Fruit fly (Drosophila melanogaster): ENCODE measurements around the gene ArgRS.
A peak's percentile ranks its signal among the peaks of the same experiment; 100 is the strongest.

The ArgRS gene

DNA sequence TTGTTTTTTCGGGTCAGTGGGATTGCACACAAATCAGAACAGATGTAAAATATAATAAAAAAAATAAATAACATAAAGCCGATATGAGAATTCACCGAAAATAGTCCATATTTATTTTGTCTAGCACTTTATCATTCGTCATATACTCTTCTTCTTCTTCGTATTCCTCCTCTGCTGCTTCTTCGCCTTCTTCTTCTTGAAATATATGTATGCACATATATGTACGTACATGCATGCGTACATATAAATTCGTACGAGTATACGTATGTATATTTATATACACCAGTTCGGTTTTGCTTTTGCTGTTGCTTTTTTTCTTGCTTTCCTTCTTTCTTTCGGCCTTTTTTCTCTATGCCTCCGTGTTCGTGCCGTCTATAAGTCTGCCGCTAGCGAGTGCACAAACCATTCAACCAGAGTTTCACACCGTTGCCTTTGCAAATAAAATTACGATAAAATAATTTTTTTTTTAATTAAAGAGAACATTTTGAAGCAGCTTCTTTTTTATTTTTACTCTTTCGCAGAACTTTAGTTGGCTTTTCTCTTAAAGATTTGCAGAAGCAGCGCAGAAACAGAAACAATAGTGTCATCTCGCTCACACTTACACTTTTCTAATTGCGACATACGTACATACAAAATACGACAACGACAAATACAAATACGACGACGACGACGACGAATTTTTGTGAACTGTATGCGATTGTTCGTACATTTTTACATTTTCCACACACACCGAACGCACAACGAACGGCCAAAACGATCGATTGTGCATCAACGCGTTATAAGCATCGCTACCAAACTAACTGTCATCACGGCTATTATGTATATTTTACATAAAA, 42.7 kb upstream of the ArgRS start (continued):
- peak; percentile 99 for TF ChIP-seq CG17385 (GFP tag; optimal IDR thresholded peaks at IDR 0.05)
- peak; percentile 10 for TF ChIP-seq corto (GFP tag; optimal IDR thresholded peaks at IDR 0.05)
- peak; percentile 6 for TF ChIP-seq Ets97D (GFP tag; optimal IDR thresholded peaks at IDR 0.05)
- peak; percentile 47 for TF ChIP-seq lbe (GFP tag; optimal IDR thresholded peaks at IDR 0.05)
- no peak for TF ChIP-seq CG4820 (GFP tag; optimal IDR thresholded peaks at IDR 0.05)
- TF ChIP-seq ci (GFP tag; IDR thresholded peaks at IDR 0.05) = peak; percentile 34; the same call in 1 of the 3 replicates
- peak; percentile 39; the same call in 1 of the 3 replicates for TF ChIP-seq CG34422 (GFP tag; IDR thresholded peaks at IDR 0.05)
- peak; percentile 29 for TF ChIP-seq pzg (GFP tag; optimal IDR thresholded peaks at IDR 0.05)
- no peak for TF ChIP-seq HLH54F (GFP tag; optimal IDR thresholded peaks at IDR 0.05)
- TF ChIP-seq CG15479 (GFP tag; optimal IDR thresholded peaks at IDR 0.05) = peak; percentile 77
- peak; percentile 10; the same call in 1 of the 3 replicates for TF ChIP-seq so (GFP tag; IDR thresholded peaks at IDR 0.05)
- peak; percentile 86 for TF ChIP-seq CG17359 (tag; optimal IDR thresholded peaks at IDR 0.05)
- TF ChIP-seq CG3163 (GFP tag; optimal IDR thresholded peaks at IDR 0.05) = peak; percentile 98
- peak in 1 of 2 experiments; percentile 95 for TF ChIP-seq bsh (GFP tag; optimal IDR thresholded peaks at IDR 0.05)
- 0 out of 2 replicates have a peak, but pooled peaks have one; percentile 44 for TF ChIP-seq rib (GFP tag; IDR thresholded peaks at IDR 0.05)
- no peak for TF ChIP-seq Opbp (GFP tag; IDR thresholded peaks at IDR 0.05; ENCODE audit: partially characterized antibody)
- peak; percentile 95 for TF ChIP-seq sqz (GFP tag; optimal IDR thresholded peaks at IDR 0.05)
- TF ChIP-seq Ets65A (GFP tag) = peak; percentile 82
- TF ChIP-seq HmgZ (tag; optimal IDR thresholded peaks at IDR 0.05) = peak; percentile 50
- no peak for TF ChIP-seq oc (tag; optimal IDR thresholded peaks at IDR 0.05)
- peak; percentile 13 for TF ChIP-seq CG8924 (tag; optimal IDR thresholded peaks at IDR 0.05)
- no peak for TF ChIP-seq E2f1 (GFP tag; IDR thresholded peaks at IDR 0.05)
- TF ChIP-seq CG10431 (GFP tag; optimal IDR thresholded peaks at IDR 0.05) = peak; percentile 23
- TF ChIP-seq Bgb (GFP tag; IDR thresholded peaks at IDR 0.05; ENCODE audit: partially characterized antibody) = peak; percentile 58
- TF ChIP-seq Hand (GFP tag; optimal IDR thresholded peaks at IDR 0.05) = peak; percentile 22
- peak; percentile 58; the same call in 1 of the 2 replicates for TF ChIP-seq amos (GFP tag; IDR thresholded peaks at IDR 0.05; ENCODE audit: partially characterized antibody)
- peak; percentile 17 for TF ChIP-seq CG14710 (tag; optimal IDR thresholded peaks at IDR 0.05)
- peak; percentile 76 for TF ChIP-seq Med (GFP tag)
- peak; percentile 16 for TF ChIP-seq CG6254 (GFP tag; optimal IDR thresholded peaks at IDR 0.05)
- peak; percentile 68 for TF ChIP-seq ATbp (GFP tag; optimal IDR thresholded peaks at IDR 0.05)
- peak; percentile 7 for TF ChIP-seq CG6854 (GFP tag; optimal IDR thresholded peaks at IDR 0.05)
- peak; percentile 94 for TF ChIP-seq Drgx (GFP tag; IDR thresholded peaks at IDR 0.05)
- no peak for TF ChIP-seq pb (GFP tag; optimal IDR thresholded peaks at IDR 0.05)
- no peak for TF ChIP-seq CG7963 (GFP tag; IDR thresholded peaks at IDR 0.05; ENCODE audit: partially characterized antibody)
- TF ChIP-seq CG34376 (GFP tag; optimal IDR thresholded peaks at IDR 0.05) = peak; percentile 89
- TF ChIP-seq pros (GFP tag; optimal IDR thresholded peaks at IDR 0.05) = peak; percentile 76
- no peak for TF ChIP-seq CG43689 (GFP tag; IDR thresholded peaks at IDR 0.05)
- TF ChIP-seq CG32767 (GFP tag; IDR thresholded peaks at IDR 0.05) = peak; percentile 48; the same call in 1 of the 2 replicates
- TF ChIP-seq Trl (optimal IDR thresholded peaks at IDR 0.05) = peak in 1 of 2 experiments; percentile 73
- no peak for TF ChIP-seq Trl (GFP tag; optimal IDR thresholded peaks at IDR 0.05)
- peak; percentile 36; the same call in 1 of the 4 replicates for TF ChIP-seq Dll (GFP tag; IDR thresholded peaks at IDR 0.05; ENCODE audit: partially characterized antibody)
- TF ChIP-seq Chrac-16 (GFP tag; optimal IDR thresholded peaks at IDR 0.05) = no peak
- peak; percentile 98 for TF ChIP-seq nom (GFP tag; optimal IDR thresholded peaks at IDR 0.05)
- TF ChIP-seq Deaf1 (tag; optimal IDR thresholded peaks at IDR 0.05) = peak; percentile 88
- TF ChIP-seq Dip2 (GFP tag; IDR thresholded peaks at IDR 0.05) = no peak
- peak in 1 of 2 experiments; percentile 43 for TF ChIP-seq insv (GFP tag; optimal IDR thresholded peaks at IDR 0.05)
- TF ChIP-seq CG33557 (GFP tag; optimal IDR thresholded peaks at IDR 0.05) = peak; percentile 30
- TF ChIP-seq MESR4 (GFP tag; optimal IDR thresholded peaks at IDR 0.05) = peak; percentile 81
